Worm (Caenorhabditis elegans) whole organism, L2 larva: ENCODE data around the gene clec-257.

Experiments used
- ZK546.5 ChIP-seq: sonication (generic microtip); optimal IDR thresholded peaks from 2 replicates; lab custom pipeline; 2017; ENCODE audit warnings: missing biosample characterization, missing genetic modification characterization
- nhr-12 ChIP-seq: fragments of 150-350 bp; optimal IDR thresholded peaks from 2 replicates; lab custom pipeline; 2014; ENCODE audit warnings: missing biosample characterization, missing genetic modification characterization
- nhr-237 ChIP-seq: fragments of 150-350 bp; optimal IDR thresholded peaks from 2 replicates; lab custom pipeline; 2014; ENCODE audit warnings: missing biosample characterization, missing genetic modification characterization
- sma-3 ChIP-seq: sonication (generic microtip); optimal IDR thresholded peaks from 2 replicates; lab custom pipeline; 2016; ENCODE audit warnings: missing genetic modification reagents, missing genetic modification characterization, missing compliant biosample characterization
- snpc-4 ChIP-seq: fragments of 150-350 bp; optimal IDR thresholded peaks from 2 replicates; lab custom pipeline; 2014; ENCODE audit warnings: missing biosample characterization, missing genetic modification characterization
- ztf-4 ChIP-seq: fragments of 150-350 bp; optimal IDR thresholded peaks from 2 replicates; lab custom pipeline; 2014; ENCODE audit warnings: missing biosample characterization, missing genetic modification characterization

DNA sequence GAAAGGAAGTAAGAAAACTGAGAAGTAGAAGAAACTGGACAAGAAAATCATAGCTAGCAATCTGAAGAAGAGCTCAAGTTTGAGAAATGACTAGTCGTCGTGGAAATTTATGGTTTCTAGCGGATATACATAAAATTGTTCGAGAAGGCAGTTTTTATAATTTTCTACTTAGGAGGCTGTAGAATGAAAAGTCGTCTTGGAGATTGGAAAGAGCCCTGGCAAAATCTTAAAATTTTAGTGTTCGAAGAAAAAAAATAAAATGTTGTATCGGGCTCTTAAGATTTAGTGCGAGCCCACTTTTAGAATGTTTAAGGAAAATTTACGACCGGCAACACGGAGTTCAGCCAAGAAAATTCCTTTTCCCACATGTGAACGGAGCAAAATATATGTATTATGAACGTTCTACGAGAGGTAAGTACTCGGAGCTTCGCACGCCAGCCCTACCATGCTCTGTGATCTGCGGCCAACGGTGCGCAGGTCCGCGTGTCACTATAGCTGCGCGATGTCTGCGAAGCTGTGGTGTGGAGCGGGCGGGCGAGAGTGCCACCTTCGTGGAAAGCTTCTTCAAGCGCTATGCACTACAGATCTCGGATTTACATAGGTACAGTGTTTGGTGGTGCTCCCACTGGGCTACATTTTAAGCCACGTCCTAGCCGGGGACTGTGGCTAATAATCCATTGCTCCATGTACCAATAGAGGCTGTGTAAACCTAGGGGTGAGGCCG, 25.8 kb upstream of the clec-257 start, which contains the start of gene clec-251:
- no peak for TF ChIP-seq nhr-12 (tag; lab: Kevin White, UChicago)
- no peak for TF ChIP-seq nhr-237
- no peak for TF ChIP-seq snpc-4 (tag; lab: Kevin White, UChicago)
- no peak for TF ChIP-seq sma-3 (GFP tag; lab: Kevin White, UChicago)
- TF ChIP-seq ztf-4 (tag; lab: Kevin White, UChicago), result no peak
- TF ChIP-seq ZK546.5 (tag; lab: Kevin White, UChicago), result no peak
